Fruit fly (Drosophila melanogaster) whole organism, embryonic: ENCODE data around the gene mRRF1.
A peak's percentile ranks its signal among the peaks of the same experiment; 100 is the strongest.

ENCODE experiments used
- Atf-2 ChIP-seq: fragments of 200-800 bp; sonication (Bioruptor generic); optimal IDR thresholded peaks from 2 replicates; lab custom pipeline; 2016; ENCODE audit warnings: missing biosample characterization, missing genetic modification characterization
- Atf3 ChIP-seq: fragments of 200-800 bp; sonication (Bioruptor generic); optimal IDR thresholded peaks from 3 replicates; lab custom pipeline; 2016; ENCODE audit warnings: missing biosample characterization, missing genetic modification characterization
- B-H2 ChIP-seq: fragments of 200-800 bp; sonication (Bioruptor generic); optimal IDR thresholded peaks from 2 replicates; lab custom pipeline; 2018; ENCODE audit warnings: missing biosample characterization, mild to moderate bottlenecking, missing genetic modification characterization
- Blimp-1 ChIP-seq: fragments of 200-800 bp; sonication (Bioruptor generic); optimal IDR thresholded peaks from 3 replicates; lab custom pipeline; 2018; ENCODE audit warnings: missing biosample characterization, missing genetic modification characterization, mild to moderate bottlenecking, moderate library complexity, missing genetic modification reagents
- BtbVII ChIP-seq: fragments of 200-800 bp; sonication (Bioruptor generic); optimal IDR thresholded peaks from 3 replicates; lab custom pipeline; 2017; ENCODE audit warnings: missing biosample characterization, mild to moderate bottlenecking, missing genetic modification characterization
- Bteb2 ChIP-seq: fragments of 200-800 bp; sonication (Bioruptor generic); optimal IDR thresholded peaks from 2 replicates; lab custom pipeline; 2016; ENCODE audit warnings: missing biosample characterization, missing genetic modification characterization
- CG14667 ChIP-seq: fragments of 200-800 bp; sonication (Bioruptor generic); IDR thresholded peaks from 2 replicates; pipeline ENCODE4 v1.3.6; 2022; ENCODE audit warnings: missing biosample characterization, missing genetic modification characterization
- CG14965 ChIP-seq: fragments of 200-800 bp; sonication (Bioruptor generic); optimal IDR thresholded peaks from 2 replicates; lab custom pipeline; 2016; ENCODE audit warnings: missing biosample characterization, missing genetic modification characterization, borderline replicate concordance
- CG15073 ChIP-seq: fragments of 200-800 bp; sonication (Bioruptor generic); optimal IDR thresholded peaks from 2 replicates; lab custom pipeline; 2016; ENCODE audit warnings: missing biosample characterization, missing genetic modification characterization
- CG16779 ChIP-seq: fragments of 200-800 bp; sonication (Bioruptor generic); IDR thresholded peaks from 2 replicates; pipeline ENCODE4 v1.3.6; 2022; ENCODE audit warnings: missing biosample characterization, missing genetic modification characterization
- CG17328 ChIP-seq: fragments of 200-800 bp; sonication (Bioruptor generic); IDR thresholded peaks from 2 replicates; pipeline ENCODE4 v1.3.6; 2022; ENCODE audit warnings: missing biosample characterization, missing genetic modification characterization
- CG17612 ChIP-seq: fragments of 200-800 bp; sonication (Bioruptor generic); IDR thresholded peaks from 2 replicates; pipeline ENCODE4 v1.3.6; 2022; ENCODE audit warnings: missing biosample characterization, missing genetic modification characterization
- CG30020 ChIP-seq: fragments of 200-800 bp; optimal IDR thresholded peaks from 2 replicates; lab custom pipeline; 2019; ENCODE audit warnings: missing biosample characterization, mild to moderate bottlenecking, missing genetic modification characterization, moderate library complexity
- CG3163 ChIP-seq: fragments of 200-800 bp; sonication (Bioruptor generic); optimal IDR thresholded peaks from 3 replicates; lab custom pipeline; 2016; ENCODE audit warnings: missing biosample characterization, missing genetic modification characterization
- CG34224 ChIP-seq: fragments of 200-800 bp; sonication (Bioruptor generic); IDR thresholded peaks from 3 replicates; pipeline ENCODE4 v1.3.6; 2022; ENCODE audit warnings: missing biosample characterization, missing genetic modification characterization; ENCODE audit not compliant: partially characterized antibody
- CG3847 ChIP-seq: fragments of 200-800 bp; sonication (Bioruptor generic); IDR thresholded peaks from 2 replicates; pipeline ENCODE4 v1.3.6; 2022; ENCODE audit warnings: missing biosample characterization, missing genetic modification characterization
- CG4328 ChIP-seq: fragments of 200-800 bp; sonication (Bioruptor generic); optimal IDR thresholded peaks from 3 replicates; lab custom pipeline; 2017; ENCODE audit warnings: missing biosample characterization, missing genetic modification reagents, missing genetic modification characterization
- CG6813 ChIP-seq: fragments of 200-800 bp; sonication (Bioruptor generic); optimal IDR thresholded peaks from 2 replicates; lab custom pipeline; 2017; ENCODE audit warnings: missing biosample characterization, missing genetic modification characterization, mild to moderate bottlenecking, moderate library complexity, missing genetic modification reagents
- CG7357 ChIP-seq: fragments of 200-800 bp; sonication (Bioruptor generic); IDR thresholded peaks from 3 replicates; pipeline ENCODE4 v1.3.6; 2022; ENCODE audit warnings: missing biosample characterization, missing genetic modification characterization
- CG8089 ChIP-seq: fragments of 200-800 bp; sonication (Bioruptor generic); optimal IDR thresholded peaks from 3 replicates; lab custom pipeline; 2016; ENCODE audit warnings: missing biosample characterization, missing genetic modification characterization
- CG9727 ChIP-seq: fragments of 200-800 bp; sonication (Bioruptor generic); optimal IDR thresholded peaks from 3 replicates; lab custom pipeline; 2017; ENCODE audit warnings: missing biosample characterization, mild to moderate bottlenecking, missing genetic modification characterization
- Dip3 ChIP-seq: fragments of 200-800 bp; sonication (Bioruptor generic); optimal IDR thresholded peaks from 3 replicates; lab custom pipeline; 2016; ENCODE audit warnings: missing biosample characterization, missing genetic modification characterization
- Drgx ChIP-seq: fragments of 200-800 bp; sonication (Bioruptor generic); IDR thresholded peaks from 2 replicates; pipeline ENCODE4 v1.3.6; 2022; ENCODE audit warnings: missing biosample characterization, missing genetic modification characterization
- Elba2 ChIP-seq: fragments of 200-800 bp; sonication (Bioruptor generic); optimal IDR thresholded peaks from 3 replicates; lab custom pipeline; 2016; ENCODE audit warnings: missing biosample characterization, missing genetic modification characterization
- Ets97D ChIP-seq: fragments of 200-800 bp; sonication (Bioruptor generic); optimal IDR thresholded peaks from 3 replicates; lab custom pipeline; 2016; ENCODE audit warnings: missing biosample characterization, missing genetic modification characterization
- Gug ChIP-seq: fragments of 200-800 bp; sonication (Bioruptor generic); IDR thresholded peaks from 4 replicates; pipeline ENCODE4 v1.3.6; 2022; ENCODE audit warnings: missing biosample characterization, missing genetic modification characterization
- Hr78 ChIP-seq, 2 experiments: fragments of 200-800 bp in 1 of 2; fragments of >200 bp in 1 of 2; sonication (Bioruptor generic) in 1 of 2; optimal IDR thresholded peaks; 2 replicates each; lab custom pipeline; 2017 to 2019; ENCODE audit warnings: missing biosample characterization in 2 of 2, missing genetic modification characterization in 2 of 2, mild to moderate bottlenecking in 1 of 2, moderate library complexity in 1 of 2
- MTF-1 ChIP-seq: fragments of 200-800 bp; sonication (Bioruptor generic); optimal IDR thresholded peaks from 2 replicates; lab custom pipeline; 2018; ENCODE audit warnings: missing biosample characterization, mild to moderate bottlenecking, missing genetic modification characterization, borderline replicate concordance
- Meics ChIP-seq: fragments of 200-800 bp; sonication (Bioruptor generic); optimal IDR thresholded peaks from 2 replicates; lab custom pipeline; 2017; ENCODE audit warnings: missing biosample characterization, mild to moderate bottlenecking, missing genetic modification characterization
- NC2α ChIP-seq: fragments of 200-800 bp; sonication (Bioruptor generic); optimal IDR thresholded peaks from 2 replicates; lab custom pipeline; 2016; ENCODE audit warnings: missing biosample characterization, missing genetic modification characterization
- Nf-YB ChIP-seq: fragments of 200-800 bp; sonication (Bioruptor generic); optimal IDR thresholded peaks from 3 replicates; lab custom pipeline; 2019; ENCODE audit warnings: missing biosample characterization, mild to moderate bottlenecking, missing genetic modification characterization, moderate library complexity
- Oli ChIP-seq: fragments of 200-800 bp; sonication (Bioruptor generic); optimal IDR thresholded peaks from 2 replicates; lab custom pipeline; 2018; ENCODE audit warnings: missing biosample characterization, mild to moderate bottlenecking, missing genetic modification characterization, moderate library complexity
- Ptx1 ChIP-seq: fragments of 200-800 bp; sonication (Bioruptor generic); IDR thresholded peaks from 2 replicates; pipeline ENCODE4 v1.3.6; 2022; ENCODE audit warnings: missing biosample characterization, missing genetic modification characterization
- Tbp ChIP-seq: fragments of >200 bp; optimal IDR thresholded peaks from 2 replicates; lab custom pipeline; 2018; ENCODE audit warnings: missing biosample characterization, missing genetic modification characterization
- ab ChIP-seq: fragments of 200-800 bp; sonication (Bioruptor generic); optimal IDR thresholded peaks from 2 replicates; lab custom pipeline; 2016; ENCODE audit warnings: missing biosample characterization, missing genetic modification characterization
- bbx ChIP-seq: fragments of 200-800 bp; sonication (Bioruptor generic); IDR thresholded peaks from 2 replicates; pipeline ENCODE4 v1.3.6; 2022; ENCODE audit warnings: missing biosample characterization, missing genetic modification characterization; ENCODE audit not compliant: partially characterized antibody
- chif ChIP-seq, 2 experiments: fragments of 200-800 bp; sonication (Bioruptor generic); optimal IDR thresholded peaks; 3 replicates each; lab custom pipeline; 2016; ENCODE audit warnings: missing biosample characterization in 2 of 2, missing genetic modification characterization in 2 of 2
- da ChIP-seq: fragments of 200-800 bp; sonication (Bioruptor generic); optimal IDR thresholded peaks from 2 replicates; lab custom pipeline; 2016; ENCODE audit warnings: missing biosample characterization, missing genetic modification characterization
- dmrt99B ChIP-seq: fragments of 200-800 bp; sonication (Bioruptor generic); optimal IDR thresholded peaks from 2 replicates; lab custom pipeline; 2018; ENCODE audit warnings: missing biosample characterization, mild to moderate bottlenecking, missing genetic modification characterization, moderate library complexity
- ewg ChIP-seq: fragments of 200-800 bp; sonication (Bioruptor generic); optimal IDR thresholded peaks from 3 replicates; lab custom pipeline; 2017; ENCODE audit warnings: mild to moderate bottlenecking, missing biosample characterization, missing genetic modification reagents, missing genetic modification characterization
- fd102C ChIP-seq: fragments of 200-800 bp; sonication (Bioruptor generic); optimal IDR thresholded peaks from 2 replicates; lab custom pipeline; 2018; ENCODE audit warnings: missing biosample characterization, mild to moderate bottlenecking, missing genetic modification characterization, moderate library complexity
- ftz-f1 ChIP-seq: fragments of 200-800 bp; sonication (Bioruptor generic); optimal IDR thresholded peaks from 2 replicates; lab custom pipeline; 2016; ENCODE audit warnings: missing biosample characterization, missing genetic modification characterization
- gro ChIP-seq: fragments of 200-800 bp; sonication (Bioruptor generic); optimal IDR thresholded peaks from 2 replicates; lab custom pipeline; 2016; ENCODE audit warnings: missing biosample characterization, missing genetic modification characterization
- lilli ChIP-seq: fragments of 200-800 bp; sonication (Bioruptor generic); optimal IDR thresholded peaks from 3 replicates; lab custom pipeline; 2016; ENCODE audit warnings: missing biosample characterization, missing genetic modification characterization
- phol ChIP-seq: fragments of 200-800 bp; sonication (Bioruptor generic); optimal IDR thresholded peaks from 3 replicates; lab custom pipeline; 2018; ENCODE audit warnings: missing biosample characterization, mild to moderate bottlenecking, missing genetic modification characterization, moderate library complexity
- pum ChIP-seq: fragments of 200-800 bp; sonication (Bioruptor generic); optimal IDR thresholded peaks from 2 replicates; lab custom pipeline; 2016; ENCODE audit warnings: missing biosample characterization, missing genetic modification characterization
- sqz ChIP-seq: fragments of 200-800 bp; sonication (Bioruptor generic); optimal IDR thresholded peaks from 3 replicates; lab custom pipeline; 2018; ENCODE audit warnings: missing biosample characterization, mild to moderate bottlenecking, missing genetic modification characterization
- trem ChIP-seq: fragments of 200-800 bp; optimal IDR thresholded peaks from 3 replicates; lab custom pipeline; 2019; ENCODE audit warnings: missing biosample characterization, mild to moderate bottlenecking, missing genetic modification characterization, moderate library complexity
- twi ChIP-seq: fragments of 200-800 bp; optimal IDR thresholded peaks from 2 replicates; lab custom pipeline; 2019; ENCODE audit warnings: missing biosample characterization, mild to moderate bottlenecking, missing genetic modification characterization, moderate library complexity

The mRRF1 gene

DNA sequence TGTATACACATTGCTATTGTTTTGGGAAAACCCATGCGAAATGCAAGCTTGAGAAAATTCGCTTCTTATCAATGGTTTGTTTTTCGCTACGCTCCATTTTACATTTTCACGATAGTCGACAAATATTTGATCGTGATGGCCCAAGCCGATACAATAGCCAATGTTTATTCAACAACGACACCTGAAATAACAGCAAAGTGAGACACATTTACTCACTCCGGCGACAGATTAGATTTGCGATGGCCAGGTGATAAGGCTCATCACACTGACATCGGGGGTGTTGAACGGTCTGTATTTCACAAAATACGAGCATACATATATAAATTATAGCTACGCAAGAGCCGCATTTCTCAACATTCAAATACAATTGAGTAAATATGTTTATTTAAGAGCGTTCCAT, 33.0 kb downstream of the mRRF1 start (continued):
- TF ChIP-seq Ptx1 (peak; percentile 26; the same call in 1 of the 2 replicates), CG17612 (GFP tag; lab: Robert Waterston, UW) (no peak), CG16779 (GFP tag; lab: Robert Waterston, UW) (0 out of 2 replicates have a peak, but pooled peaks have one; percentile 48), CG15073 (GFP tag; lab: Kevin White, UChicago) (no peak), Meics (GFP tag; lab: Kevin White, UChicago) (peak; percentile 90), pum (GFP tag; lab: Kevin White, UChicago) (no peak), dmrt99B (peak; percentile 55), Tbp (no peak), CG3847 (no peak), MTF-1 (peak; percentile 87), twi (tag; lab: Kevin White, UChicago) (peak; percentile 42), Hr78 (GFP tag; optimal IDR thresholded peaks at IDR 0.05; lab: Kevin White, UChicago) (no peak), BtbVII (GFP tag; lab: Kevin White, UChicago) (peak; percentile 91), bbx (GFP tag; lab: Robert Waterston, UW) (no peak), CG14667 (no peak), CG9727 (GFP tag; lab: Kevin White, UChicago) (peak; percentile 69), Dip3 (GFP tag; lab: Kevin White, UChicago) (no peak), trem (tag; lab: Kevin White, UChicago) (peak; percentile 13), gro (GFP tag; lab: Kevin White, UChicago) (peak; percentile 94), Atf-2 (GFP tag; lab: Kevin White, UChicago) (no peak), Bteb2 (GFP tag; lab: Kevin White, UChicago) (peak; percentile 3), CG17328 (GFP tag; lab: Robert Waterston, UW) (peak; percentile 16; the same call in 1 of the 2 replicates), fd102C (GFP tag; lab: Kevin White, UChicago) (peak; percentile 80), CG6813 (peak; percentile 90), chif (GFP tag; optimal IDR thresholded peaks at IDR 0.05; lab: Kevin White, UChicago) (peak in 1 of 2 experiments; percentile 1), Nf-YB (GFP tag; lab: Kevin White, UChicago) (no peak), CG3163 (GFP tag; lab: Kevin White, UChicago) (no peak), Ets97D (GFP tag; lab: Kevin White, UChicago) (no peak), Elba2 (GFP tag; lab: Kevin White, UChicago) (no peak), B-H2 (peak; percentile 65), Oli (no peak), Gug (GFP tag; lab: Robert Waterston, UW) (no peak), CG14965 (GFP tag; lab: Kevin White, UChicago) (peak; percentile 42), ewg (no peak), NC2α (GFP tag; lab: Kevin White, UChicago) (no peak), CG7357 (GFP tag; lab: Robert Waterston, UW) (no peak), CG8089 (GFP tag; lab: Kevin White, UChicago) (no peak), Atf3 (no peak), phol (tag; lab: Kevin White, UChicago) (no peak), sqz (GFP tag; lab: Kevin White, UChicago) (peak; percentile 66), ab (GFP tag; lab: Kevin White, UChicago) (no peak), lilli (peak; percentile 17), ftz-f1 (GFP tag; lab: Kevin White, UChicago) (no peak), Blimp-1 (peak; percentile 58), da (GFP tag; lab: Kevin White, UChicago) (no peak), Drgx (GFP tag; lab: Robert Waterston, UW) (peak; percentile 44), CG4328 (GFP tag; lab: Kevin White, UChicago) (peak; percentile 70), CG34224 (no peak), CG30020 (tag; lab: Kevin White, UChicago) (no peak)
